Worm (Caenorhabditis elegans): ENCODE data around the gene lec-6.

The lec-6 gene

ce11 chrIII:564786-565185 is 35.4 kb downstream of the lec-6 start:
- TF ChIP-seq nhr-27 (tag; optimal IDR thresholded peaks at IDR 0.05) (no peak), attf-5 (GFP tag; optimal IDR thresholded peaks at IDR 0.05) (no peak), rpc-1 (optimal IDR thresholded peaks at IDR 0.05) (no peak), rpc-1 (tag; optimal IDR thresholded peaks at IDR 0.05) (no peak), madf-10 (tag; optimal IDR thresholded peaks at IDR 0.05) (no peak), tbp1 (GFP tag; optimal IDR thresholded peaks at IDR 0.05) (no peak), ets-4 (GFP tag; optimal IDR thresholded peaks at IDR 0.05) (no peak), ceh-27 (GFP tag; optimal IDR thresholded peaks at IDR 0.05) (no peak), him-1 (tag; optimal IDR thresholded peaks at IDR 0.05) (no peak)

DNA sequence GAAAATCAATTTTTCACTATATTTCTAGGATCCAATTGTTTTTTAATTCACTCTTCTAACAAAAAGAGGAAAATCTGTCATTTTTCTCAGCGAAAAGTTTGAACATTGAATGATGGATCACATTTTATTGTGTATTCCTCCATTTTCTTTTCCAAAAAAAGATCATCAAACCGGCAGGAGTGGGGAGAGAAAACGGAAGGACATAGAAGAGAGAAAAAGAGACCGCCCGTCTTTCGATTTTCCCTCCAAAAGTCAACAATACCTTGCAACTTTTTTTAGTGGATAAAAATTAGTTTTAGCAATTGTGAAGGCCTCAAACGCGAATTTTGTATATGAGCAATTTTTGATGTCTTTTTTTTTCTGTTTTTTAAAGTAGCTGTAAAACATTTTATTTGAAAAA is 36.4 kb downstream of the lec-6 start:
- TF ChIP-seq madf-8 (GFP tag; conservative IDR thresholded peaks at IDR 0.05) (no peak), madf-3 (GFP tag; IDR thresholded peaks at IDR 0.05) (no peak), Y53G8AR.9 (GFP tag; conservative IDR thresholded peaks at IDR 0.05) (no peak), rpc-1 (optimal IDR thresholded peaks at IDR 0.05) (no peak), rpc-1 (tag; optimal IDR thresholded peaks at IDR 0.05) (no peak), pbrm-1 (GFP tag; IDR thresholded peaks at IDR 0.05) (no peak), F49E8.2 (tag; optimal IDR thresholded peaks at IDR 0.05; ENCODE audit: insufficient read depth) (no peak), mel-28 (tag; optimal IDR thresholded peaks at IDR 0.05; ENCODE audit: borderline replicate concordance) (no peak), snpc-1.3 (tag; optimal IDR thresholded peaks at IDR 0.05; ENCODE audit: insufficient read depth) (no peak), hlh-26 (GFP tag; conservative IDR thresholded peaks at IDR 0.05) (no peak), lin-35 (GFP tag; optimal IDR thresholded peaks at IDR 0.05) (no peak), ztf-25 (GFP tag; IDR thresholded peaks at IDR 0.05) (no peak), ztf-6 (GFP tag; IDR thresholded peaks at IDR 0.05) (no peak), lin-54 (GFP tag; optimal IDR thresholded peaks at IDR 0.05) (no peak)

DNA sequence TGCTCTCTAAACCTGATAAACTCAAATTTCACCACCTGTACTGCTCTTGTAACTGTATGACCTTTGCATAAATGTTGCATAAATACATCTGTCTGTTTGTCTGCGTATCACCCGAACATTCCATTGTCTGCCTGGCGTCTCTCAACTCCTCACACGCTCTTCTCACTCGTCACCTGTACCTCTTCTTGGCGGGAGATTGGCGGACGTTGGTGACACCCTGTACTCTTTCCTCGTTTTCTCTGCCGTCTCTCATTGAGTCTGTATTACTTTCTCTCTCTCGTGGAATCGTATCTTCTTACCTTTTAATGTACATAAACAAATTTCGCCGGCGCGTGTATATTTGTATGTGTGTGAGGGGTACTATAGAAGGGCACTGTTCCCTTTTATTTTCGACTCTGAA is 41.3 kb downstream of the lec-6 start:
- TF ChIP-seq snpc-3.4 (tag; optimal IDR thresholded peaks at IDR 0.05): peak; percentile 19
- TF ChIP-seq hmg-1.2 (GFP tag; IDR thresholded peaks at IDR 0.05): peak; percentile 85; the same call in 1 of the 2 replicates
- TF ChIP-seq ZK185.1 (tag; optimal IDR thresholded peaks at IDR 0.05; ENCODE audit: poor library complexity, severe bottlenecking): peak; percentile 6
- TF ChIP-seq snpc-1.3 (tag; optimal IDR thresholded peaks at IDR 0.05; ENCODE audit: insufficient read depth): no peak
- no peak for TF ChIP-seq madf-3 (GFP tag; IDR thresholded peaks at IDR 0.05)
- TF ChIP-seq efl-1 (GFP tag; optimal IDR thresholded peaks at IDR 0.05): peak; percentile 29
- TF ChIP-seq F23B12.7 (tag; optimal IDR thresholded peaks at IDR 0.05; ENCODE audit: insufficient read depth): no peak
- no peak for TF ChIP-seq hrde-1 (tag; optimal IDR thresholded peaks at IDR 0.05; ENCODE audit: borderline replicate concordance)
- TF ChIP-seq madf-6 (GFP tag; IDR thresholded peaks at IDR 0.05): no peak; the same call in 1 of the 2 replicates
- TF ChIP-seq snpc-4 (GFP tag; optimal IDR thresholded peaks at IDR 0.05): no peak
- TF ChIP-seq snpc-4 (tag; optimal IDR thresholded peaks at IDR 0.05): no peak
- peak; percentile 46 for TF ChIP-seq nhr-80 (tag; optimal IDR thresholded peaks at IDR 0.05)

ce11 chrIII:558083-558482 is 42.1 kb downstream of the lec-6 start:
- TF ChIP-seq athp-1 (tag; optimal IDR thresholded peaks at IDR 0.05) (no peak), madf-8 (GFP tag; conservative IDR thresholded peaks at IDR 0.05) (no peak), lsl-1 (GFP tag; optimal IDR thresholded peaks at IDR 0.05) (no peak), hsf-1 (GFP tag; IDR thresholded peaks at IDR 0.05) (no peak), F55B11.4 (tag; optimal IDR thresholded peaks at IDR 0.05; ENCODE audit: borderline replicate concordance, insufficient read depth) (no peak), B0336.3 (GFP tag; IDR thresholded peaks at IDR 0.05) (no peak), snpc-3.4 (tag; optimal IDR thresholded peaks at IDR 0.05) (no peak), B0261.1 (tag; optimal IDR thresholded peaks at IDR 0.05) (no peak), ZK185.1 (tag; optimal IDR thresholded peaks at IDR 0.05; ENCODE audit: poor library complexity, severe bottlenecking) (no peak), attf-5 (GFP tag; optimal IDR thresholded peaks at IDR 0.05) (no peak), cebp-1 (GFP tag; IDR thresholded peaks at IDR 0.05) (no peak), cebp-1 (tag; optimal IDR thresholded peaks at IDR 0.05) (no peak), ets-4 (GFP tag; optimal IDR thresholded peaks at IDR 0.05) (no peak), F49E8.2 (tag; optimal IDR thresholded peaks at IDR 0.05; ENCODE audit: insufficient read depth) (no peak)
